Worm (Caenorhabditis elegans): ENCODE measurements around the gene gpa-4.

DNA sequence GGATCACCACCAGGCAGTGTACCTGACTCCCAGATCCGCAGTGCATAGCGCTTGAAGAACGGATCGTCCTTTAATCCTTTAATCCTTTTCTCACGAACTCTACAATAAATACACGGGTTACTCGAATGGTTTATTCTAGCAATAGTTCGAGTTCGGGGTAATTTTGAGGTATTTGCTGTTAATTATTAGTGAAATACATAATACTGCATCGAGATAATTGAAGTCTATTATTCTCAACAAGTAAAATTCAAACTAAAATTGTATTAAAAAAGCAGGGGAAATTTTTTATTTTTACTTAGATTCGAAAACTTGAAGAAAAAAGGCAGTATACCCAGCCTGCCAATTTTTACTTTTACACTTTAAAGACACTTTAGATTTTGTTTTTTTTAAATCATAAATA lies 8.4 kb downstream of the gpa-4 start, which contains the start of gene kgb-1:
- TF ChIP-seq pat-9 (tag; optimal IDR thresholded peaks at IDR 0.05) (no peak), ceh-24 (tag; optimal IDR thresholded peaks at IDR 0.05) (no peak), elt-2 (tag; optimal IDR thresholded peaks at IDR 0.05) (no peak)

Measured in whole organism, late embryonic.